Fruit fly (Drosophila melanogaster) whole organism, embryonic: Measurements from ENCODE around the gene CG10943.

Experiments
- Abd-B ChIP-seq: fragments of 200-800 bp; sonication (Bioruptor generic); optimal IDR thresholded peaks from 2 replicates; lab custom pipeline; 2018; ENCODE audit warnings: missing biosample characterization, mild to moderate bottlenecking, missing genetic modification characterization, moderate library complexity
- CG10209 ChIP-seq: fragments of 200-800 bp; sonication (Bioruptor generic); optimal IDR thresholded peaks from 3 replicates; lab custom pipeline; 2017; ENCODE audit warnings: missing biosample characterization, mild to moderate bottlenecking, missing genetic modification characterization, missing genetic modification reagents
- CG11456 ChIP-seq: fragments of 200-800 bp; sonication (Bioruptor generic); IDR thresholded peaks from 3 replicates; pipeline ENCODE4 v1.3.6; 2022; ENCODE audit warnings: missing biosample characterization, missing genetic modification characterization
- CG11723 ChIP-seq: fragments of 200-800 bp; sonication (Bioruptor generic); optimal IDR thresholded peaks from 2 replicates; lab custom pipeline; 2017; ENCODE audit warnings: missing biosample characterization, mild to moderate bottlenecking, missing genetic modification characterization
- CG12769 ChIP-seq: fragments of 200-800 bp; sonication (Bioruptor generic); optimal IDR thresholded peaks from 2 replicates; lab custom pipeline; 2019; ENCODE audit warnings: missing biosample characterization, mild to moderate bottlenecking, missing genetic modification characterization, moderate library complexity
- CG15073 ChIP-seq: fragments of 200-800 bp; sonication (Bioruptor generic); optimal IDR thresholded peaks from 2 replicates; lab custom pipeline; 2016; ENCODE audit warnings: missing biosample characterization, missing genetic modification characterization
- CG15601 ChIP-seq: fragments of 200-800 bp; sonication (Bioruptor generic); optimal IDR thresholded peaks from 3 replicates; lab custom pipeline; 2019; ENCODE audit warnings: missing biosample characterization, mild to moderate bottlenecking, missing genetic modification characterization, moderate library complexity
- CG15696 ChIP-seq: fragments of 200-800 bp; sonication (Bioruptor generic); optimal IDR thresholded peaks from 2 replicates; lab custom pipeline; 2019; ENCODE audit warnings: missing biosample characterization, mild to moderate bottlenecking, missing genetic modification characterization, moderate library complexity
- CG17829 ChIP-seq: fragments of 200-800 bp; optimal IDR thresholded peaks from 2 replicates; lab custom pipeline; 2019; ENCODE audit warnings: missing biosample characterization, mild to moderate bottlenecking, missing genetic modification characterization, moderate library complexity
- CG18011 ChIP-seq: fragments of 200-800 bp; sonication (Bioruptor generic); optimal IDR thresholded peaks from 2 replicates; lab custom pipeline; 2017; ENCODE audit warnings: missing biosample characterization, missing genetic modification characterization, mild to moderate bottlenecking, moderate library complexity, missing genotype
- CG2116 ChIP-seq: fragments of 200-800 bp; sonication (Bioruptor generic); optimal IDR thresholded peaks from 3 replicates; lab custom pipeline; 2018; ENCODE audit warnings: missing biosample characterization, mild to moderate bottlenecking, missing genetic modification characterization
- CG2199 ChIP-seq: fragments of 200-800 bp; sonication (Bioruptor generic); IDR thresholded peaks from 3 replicates; pipeline ENCODE4 v1.3.6; 2022; ENCODE audit warnings: missing biosample characterization, missing genetic modification characterization
- CG4360 ChIP-seq: fragments of 200-800 bp; sonication (Bioruptor generic); IDR thresholded peaks from 2 replicates; pipeline ENCODE4 v1.3.6; 2022; ENCODE audit warnings: missing biosample characterization, missing genetic modification characterization
- CG4854 ChIP-seq: fragments of 200-800 bp; sonication (Bioruptor generic); optimal IDR thresholded peaks from 2 replicates; lab custom pipeline; 2016; ENCODE audit warnings: missing biosample characterization, missing genetic modification characterization, inconsistent platforms
- CG5180 ChIP-seq: fragments of 200-800 bp; sonication (Bioruptor generic); optimal IDR thresholded peaks from 3 replicates; lab custom pipeline; 2017; ENCODE audit warnings: missing biosample characterization, missing genetic modification characterization, mild to moderate bottlenecking, moderate library complexity, missing genetic modification reagents
- CG6813 ChIP-seq: fragments of 200-800 bp; sonication (Bioruptor generic); optimal IDR thresholded peaks from 2 replicates; lab custom pipeline; 2017; ENCODE audit warnings: missing biosample characterization, missing genetic modification characterization, mild to moderate bottlenecking, moderate library complexity, missing genetic modification reagents
- CTCF ChIP-seq: fragments of 200-800 bp; sonication (Bioruptor generic); optimal IDR thresholded peaks from 2 replicates; lab custom pipeline; 2017; ENCODE audit warnings: missing biosample characterization, mild to moderate bottlenecking, missing genetic modification characterization, moderate library complexity
- Doc2 ChIP-seq: fragments of 200-800 bp; sonication (Bioruptor generic); IDR thresholded peaks from 2 replicates; pipeline ENCODE4 v1.3.6; 2022; ENCODE audit warnings: missing biosample characterization, missing genetic modification characterization
- ERR ChIP-seq: fragments of 200-800 bp; sonication (Bioruptor generic); optimal IDR thresholded peaks from 2 replicates; lab custom pipeline; 2016; ENCODE audit warnings: missing biosample characterization, missing genetic modification characterization
- Elba2 ChIP-seq: fragments of 200-800 bp; sonication (Bioruptor generic); optimal IDR thresholded peaks from 3 replicates; lab custom pipeline; 2016; ENCODE audit warnings: missing biosample characterization, missing genetic modification characterization
- Fer1 ChIP-seq: fragments of 200-800 bp; sonication (Bioruptor generic); optimal IDR thresholded peaks from 2 replicates; lab custom pipeline; 2017; ENCODE audit warnings: missing biosample characterization, mild to moderate bottlenecking, missing genetic modification characterization
- HHEX ChIP-seq: fragments of 200-800 bp; sonication (Bioruptor generic); optimal IDR thresholded peaks from 3 replicates; lab custom pipeline; 2017; ENCODE audit warnings: missing biosample characterization, mild to moderate bottlenecking, missing genetic modification characterization, missing genetic modification reagents
- Neu2 ChIP-seq: fragments of 200-800 bp; sonication (Bioruptor generic); optimal IDR thresholded peaks from 3 replicates; lab custom pipeline; 2016; ENCODE audit warnings: missing biosample characterization, missing genetic modification characterization, borderline replicate concordance
- Nf-YA ChIP-seq: fragments of 200-800 bp; sonication (Bioruptor generic); IDR thresholded peaks from 2 replicates; pipeline ENCODE4 v1.3.6; 2022; ENCODE audit warnings: missing biosample characterization, missing genetic modification characterization
- Optix ChIP-seq: fragments of 200-800 bp; sonication (Bioruptor generic); IDR thresholded peaks from 3 replicates; pipeline ENCODE4 v1.3.6; 2022; ENCODE audit warnings: missing biosample characterization, missing genetic modification characterization
- Pdp1 ChIP-seq, 2 experiments: fragments of 200-800 bp; sonication (Bioruptor generic); optimal IDR thresholded peaks; 3 replicates each; lab custom pipeline; 2016; ENCODE audit warnings: missing biosample characterization in 2 of 2, missing genetic modification characterization in 2 of 2, mild to moderate bottlenecking in 1 of 2, moderate library complexity in 1 of 2
- Six4 ChIP-seq: fragments of 200-800 bp; sonication (Bioruptor generic); optimal IDR thresholded peaks from 2 replicates; lab custom pipeline; 2016; ENCODE audit warnings: missing biosample characterization, missing genetic modification characterization
- Ssrp ChIP-seq: fragments of 200-800 bp; sonication (Bioruptor generic); optimal IDR thresholded peaks from 2 replicates; lab custom pipeline; 2018; ENCODE audit warnings: missing biosample characterization, mild to moderate bottlenecking, missing genetic modification characterization, moderate library complexity
- amos ChIP-seq: fragments of 200-800 bp; sonication (Bioruptor generic); IDR thresholded peaks from 2 replicates; pipeline ENCODE4 v1.3.6; 2022; ENCODE audit warnings: missing biosample characterization, missing genetic modification characterization; ENCODE audit not compliant: partially characterized antibody
- dpn ChIP-seq, 2 experiments: fragments of 200-800 bp; sonication (Bioruptor generic); optimal IDR thresholded peaks; 3 replicates each; lab custom pipeline; 2016; ENCODE audit warnings: missing biosample characterization in 2 of 2, missing genetic modification characterization in 2 of 2
- gcm ChIP-seq: fragments of 200-800 bp; sonication (Bioruptor generic); optimal IDR thresholded peaks from 2 replicates; lab custom pipeline; 2019; ENCODE audit warnings: missing biosample characterization, mild to moderate bottlenecking, missing genetic modification characterization, moderate library complexity
- ken ChIP-seq: fragments of 200-800 bp; sonication (Bioruptor generic); IDR thresholded peaks from 3 replicates; pipeline ENCODE4 v1.3.6; 2022; ENCODE audit warnings: missing biosample characterization, missing genetic modification characterization
- mam ChIP-seq: fragments of 200-800 bp; sonication (Bioruptor generic); optimal IDR thresholded peaks from 3 replicates; lab custom pipeline; 2016; ENCODE audit warnings: missing biosample characterization, missing genetic modification characterization
- nerfin-1 ChIP-seq: fragments of 200-800 bp; sonication (Bioruptor generic); optimal IDR thresholded peaks from 3 replicates; lab custom pipeline; 2019; ENCODE audit warnings: missing biosample characterization, mild to moderate bottlenecking, missing genetic modification characterization, moderate library complexity
- phol ChIP-seq: fragments of 200-800 bp; sonication (Bioruptor generic); optimal IDR thresholded peaks from 3 replicates; lab custom pipeline; 2018; ENCODE audit warnings: missing biosample characterization, mild to moderate bottlenecking, missing genetic modification characterization, moderate library complexity
- prd ChIP-seq, 3 experiments: fragments of >200 bp in 2 of 3; fragments of 200-800 bp in 1 of 3; sonication (Bioruptor generic) in 1 of 3; optimal IDR thresholded peaks in 2 of 3; IDR thresholded peaks in 1 of 3; 2 replicates in 2 of 3; 3 replicates in 1 of 3; pipeline versions ENCODE4 v1.3.6 to Lab custom; 2017 to 2022; ENCODE audit warnings: missing biosample characterization in 1 of 3, missing genetic modification characterization in 1 of 3
- pros ChIP-seq: fragments of 200-800 bp; sonication (Bioruptor generic); optimal IDR thresholded peaks from 3 replicates; lab custom pipeline; 2019; ENCODE audit warnings: missing biosample characterization, mild to moderate bottlenecking, missing genetic modification characterization, moderate library complexity
- rib ChIP-seq: fragments of 200-800 bp; sonication (Bioruptor generic); IDR thresholded peaks from 2 replicates; pipeline ENCODE4 v1.3.6; 2022; ENCODE audit warnings: missing biosample characterization, missing genetic modification characterization
- sens ChIP-seq: fragments of 200-800 bp; sonication (Bioruptor generic); peaks from one replicate; lab custom pipeline; 2016; ENCODE audit warnings: missing biosample characterization, missing genetic modification characterization
- sens-2 ChIP-seq: fragments of 200-800 bp; sonication (Bioruptor generic); IDR thresholded peaks from 2 replicates; pipeline ENCODE4 v1.3.6; 2022; ENCODE audit warnings: missing biosample characterization, missing genetic modification characterization
- so ChIP-seq: fragments of 200-800 bp; sonication (Bioruptor generic); IDR thresholded peaks from 3 replicates; pipeline ENCODE4 v1.3.6; 2022; ENCODE audit warnings: missing biosample characterization, missing genetic modification characterization
- stwl ChIP-seq: fragments of 200-800 bp; sonication (Bioruptor generic); optimal IDR thresholded peaks from 3 replicates; lab custom pipeline; 2018; ENCODE audit warnings: missing biosample characterization, mild to moderate bottlenecking, missing genetic modification characterization, moderate library complexity
- tna ChIP-seq: fragments of 200-800 bp; sonication (Bioruptor generic); IDR thresholded peaks from 2 replicates; pipeline ENCODE4 v1.3.6; 2022; ENCODE audit warnings: missing biosample characterization, missing genetic modification characterization; ENCODE audit not compliant: partially characterized antibody
- trem ChIP-seq: fragments of 200-800 bp; optimal IDR thresholded peaks from 3 replicates; lab custom pipeline; 2019; ENCODE audit warnings: missing biosample characterization, mild to moderate bottlenecking, missing genetic modification characterization, moderate library complexity
- zfh1 ChIP-seq: fragments of 200-800 bp; sonication (Bioruptor generic); IDR thresholded peaks from 3 replicates; pipeline ENCODE4 v1.3.6; 2022; ENCODE audit warnings: missing biosample characterization, missing genetic modification characterization

The CG10943 gene

dm6 chr3L:12874211-12874610, 11.5 kb upstream of the CG10943 start (continued):
- TF ChIP-seq rib (GFP tag; lab: Robert Waterston, UW) (no peak), Ssrp (tag; lab: Kevin White, UChicago) (no peak), Abd-B (GFP tag; lab: Kevin White, UChicago) (no peak), Six4 (GFP tag; lab: Kevin White, UChicago) (no peak), tna (GFP tag; lab: Robert Waterston, UW) (no peak), nerfin-1 (tag; lab: Kevin White, UChicago) (no peak), gcm (GFP tag; lab: Kevin White, UChicago) (no peak), Pdp1 (GFP tag; optimal IDR thresholded peaks at IDR 0.05; lab: Kevin White, UChicago) (no peak), CG12769 (tag; lab: Kevin White, UChicago) (no peak), Elba2 (no peak), CG17829 (tag; lab: Kevin White, UChicago) (no peak), CG11456 (GFP tag; lab: Robert Waterston, UW) (no peak), dpn (GFP tag; optimal IDR thresholded peaks at IDR 0.05; lab: Kevin White, UChicago) (no peak), pros (no peak), Doc2 (no peak)

dm6 chr3L:12867956-12868443, 5.3 kb upstream of the CG10943 start:
- TF ChIP-seq Six4 (GFP tag; lab: Kevin White, UChicago) (no peak), Fer1 (GFP tag; lab: Kevin White, UChicago) (peak; percentile 35), ken (no peak), CG15601 (peak; percentile 99), CG5180 (peak; percentile 97)
- TF ChIP-seq, all 482 proteins: peak for 3

- TF ChIP-seq so (no peak), CG4360 (GFP tag; lab: Robert Waterston, UW) (peak; percentile 56; the same call in 1 of the 2 replicates), Nf-YA (GFP tag; lab: Robert Waterston, UW) (no peak), CG5180 (no peak), CG4854 (GFP tag; lab: Kevin White, UChicago) (no peak), Optix (GFP tag; lab: Robert Waterston, UW) (no peak), CG15073 (GFP tag; lab: Kevin White, UChicago) (no peak)
- TF ChIP-seq, all 482 proteins: peak for 1
Measured at dm6 chr3L:12864472-12864871, 1.8 kb upstream of the CG10943 start.

dm6 chr3L:12861255-12861899, 1.3 kb downstream of the CG10943 start, which contains the start of gene CG32107:
CG32107 (minus strand) TSS chr3L:12861305.
- TF ChIP-seq stwl = peak; percentile 95
- TF ChIP-seq CG18011 (GFP tag; lab: Kevin White, UChicago) = peak; percentile 96
- peak; percentile 42 for TF ChIP-seq CG15696 (tag; lab: Kevin White, UChicago)
- no peak for TF ChIP-seq mam
- TF ChIP-seq zfh1 = 0 out of 3 replicates have a peak, but pooled peaks have one; percentile 21
- TF ChIP-seq CG6813 (GFP tag; lab: Kevin White, UChicago) = no peak
- no peak for TF ChIP-seq Neu2 (GFP tag; lab: Kevin White, UChicago)
- TF ChIP-seq CG10209 (GFP tag; lab: Kevin White, UChicago) = no peak
- no peak for TF ChIP-seq ERR
- TF ChIP-seq trem (tag; lab: Kevin White, UChicago) = peak; percentile 53
- peak; percentile 82 for TF ChIP-seq sens (GFP tag; lab: Kevin White, UChicago)
- TF ChIP-seq CG2116 (GFP tag; lab: Kevin White, UChicago) = peak; percentile 40
- TF ChIP-seq sens-2 (GFP tag; lab: Robert Waterston, UW) = no peak
- peak; percentile 95 for TF ChIP-seq CG2199
- peak; percentile 36; the same call in 1 of the 2 replicates for TF ChIP-seq amos (GFP tag; lab: Robert Waterston, UW)
- peak; percentile 91 for TF ChIP-seq CTCF (GFP tag; lab: Kevin White, UChicago)
- no peak for TF ChIP-seq CG11723
- no peak for TF ChIP-seq prd (optimal IDR thresholded peaks at IDR 0.05; lab: Kevin White, UChicago)
- no peak for TF ChIP-seq prd (GFP tag; IDR thresholded peaks at IDR 0.05; lab: Robert Waterston, UW)
- TF ChIP-seq phol (tag; lab: Kevin White, UChicago) = peak; percentile 81
- TF ChIP-seq Pdp1 (GFP tag; optimal IDR thresholded peaks at IDR 0.05; lab: Kevin White, UChicago) = no peak
- TF ChIP-seq HHEX (GFP tag; lab: Kevin White, UChicago) = no peak
